Worm (Caenorhabditis elegans): ENCODE data around the gene F21C10.5.

F21C10.5 gene

DNA sequence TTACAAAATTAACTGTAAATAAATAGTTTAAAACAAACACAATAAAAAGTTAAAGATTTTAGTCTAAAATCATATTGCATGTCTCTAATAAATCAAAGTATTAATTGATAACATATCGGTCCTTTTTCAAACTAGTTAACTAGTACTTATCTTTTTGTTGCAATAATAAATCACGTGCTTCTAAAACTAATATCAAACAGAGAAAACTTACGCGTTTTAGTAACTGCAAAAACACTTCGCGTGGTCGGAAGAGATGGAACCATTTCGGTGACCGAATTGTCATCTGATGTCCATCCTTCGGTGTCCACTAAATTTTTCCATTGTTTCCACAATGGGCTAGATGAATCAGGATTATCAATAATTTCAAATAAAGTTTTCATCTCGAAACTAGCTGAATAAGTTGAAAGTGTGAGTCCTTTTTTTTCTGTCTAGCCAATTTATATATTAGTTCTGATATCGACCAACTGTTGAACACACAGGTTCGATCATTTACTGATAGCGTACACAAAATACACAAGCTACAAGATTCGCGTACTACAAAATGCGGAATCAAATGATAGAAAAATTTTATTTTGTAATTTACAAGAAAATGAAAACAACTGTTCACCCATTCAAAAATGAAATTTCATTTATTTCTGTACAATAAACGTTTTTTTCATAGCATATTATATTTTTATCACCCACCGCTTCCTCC, 27.0 kb upstream of the F21C10.5 start, which contains the start of gene F21C10.9:
TSS of gene F21C10.9 (minus strand) at position 417 of the 694 bp plus-strand sequence.
- TF ChIP-seq ztf-3 (GFP tag; optimal IDR thresholded peaks at IDR 0.05): no peak
- no peak for TF ChIP-seq sdz-38 (tag; optimal IDR thresholded peaks at IDR 0.05)
- TF ChIP-seq lin-40 (tag; optimal IDR thresholded peaks at IDR 0.05): no peak
- TF ChIP-seq aptf-3 (GFP tag; IDR thresholded peaks at IDR 0.05): no peak
- no peak for TF ChIP-seq dpl-1 (GFP tag; optimal IDR thresholded peaks at IDR 0.05)
- TF ChIP-seq pha-4 (tag; optimal IDR thresholded peaks at IDR 0.05): no peak
- no peak for TF ChIP-seq madf-3 (GFP tag; IDR thresholded peaks at IDR 0.05)
- TF ChIP-seq B0336.3 (GFP tag; IDR thresholded peaks at IDR 0.05): no peak
- TF ChIP-seq fkh-3 (tag; optimal IDR thresholded peaks at IDR 0.05): no peak
- TF ChIP-seq T07F8.4 (tag; optimal IDR thresholded peaks at IDR 0.05): no peak
- TF ChIP-seq hrde-1 (tag; optimal IDR thresholded peaks at IDR 0.05; ENCODE audit: borderline replicate concordance): no peak
- no peak for TF ChIP-seq hmg-20 (GFP tag; IDR thresholded peaks at IDR 0.05)
- no peak for TF ChIP-seq Y56A3A.18 (GFP tag; IDR thresholded peaks at IDR 0.05)
- no peak for TF ChIP-seq hlh-26 (GFP tag; conservative IDR thresholded peaks at IDR 0.05)
- no peak for TF ChIP-seq F52B5.7 (tag; optimal IDR thresholded peaks at IDR 0.05)
- no peak for TF ChIP-seq Y79H2A.3 (GFP tag; conservative IDR thresholded peaks at IDR 0.05)

DNA sequence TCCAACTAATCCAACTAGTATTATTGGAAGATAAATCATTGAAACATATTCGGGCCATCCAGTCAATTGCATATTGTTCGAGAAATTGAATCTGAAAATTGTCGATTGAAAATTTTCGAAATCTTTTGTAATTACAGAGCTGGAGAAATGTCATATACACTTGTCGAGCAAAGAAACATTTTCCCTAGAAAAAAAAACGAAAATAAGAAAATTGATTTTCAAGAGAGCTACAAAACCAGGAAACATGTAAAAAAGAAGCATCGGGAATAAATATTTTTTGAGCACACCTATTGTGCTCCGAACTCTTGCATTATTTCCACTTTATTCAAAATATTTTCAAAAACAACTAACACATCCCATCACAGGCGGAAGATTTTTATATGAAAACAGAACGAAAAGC, 24.4 kb upstream of the F21C10.5 start, which contains the start of gene frpr-6:
TSS of gene frpr-6 (minus strand) at position 101 of the 400 bp plus-strand sequence.
- TF ChIP-seq Y95B8A.8 (GFP tag; IDR thresholded peaks at IDR 0.05) (no peak), nhr-27 (tag; optimal IDR thresholded peaks at IDR 0.05) (no peak), rcor-1 (GFP tag; IDR thresholded peaks at IDR 0.05) (no peak), ZK185.1 (tag; optimal IDR thresholded peaks at IDR 0.05; ENCODE audit: poor library complexity, severe bottlenecking) (no peak), sea-2 (GFP tag; IDR thresholded peaks at IDR 0.05) (no peak), F57A8.1 (GFP tag; optimal IDR thresholded peaks at IDR 0.05) (no peak), ztf-22 (GFP tag; optimal IDR thresholded peaks at IDR 0.05) (no peak), efl-1 (GFP tag; optimal IDR thresholded peaks at IDR 0.05) (no peak), B0261.1 (tag; optimal IDR thresholded peaks at IDR 0.05) (no peak), ztf-25 (GFP tag; IDR thresholded peaks at IDR 0.05) (no peak), gei-17 (GFP tag; optimal IDR thresholded peaks at IDR 0.05) (no peak)

DNA sequence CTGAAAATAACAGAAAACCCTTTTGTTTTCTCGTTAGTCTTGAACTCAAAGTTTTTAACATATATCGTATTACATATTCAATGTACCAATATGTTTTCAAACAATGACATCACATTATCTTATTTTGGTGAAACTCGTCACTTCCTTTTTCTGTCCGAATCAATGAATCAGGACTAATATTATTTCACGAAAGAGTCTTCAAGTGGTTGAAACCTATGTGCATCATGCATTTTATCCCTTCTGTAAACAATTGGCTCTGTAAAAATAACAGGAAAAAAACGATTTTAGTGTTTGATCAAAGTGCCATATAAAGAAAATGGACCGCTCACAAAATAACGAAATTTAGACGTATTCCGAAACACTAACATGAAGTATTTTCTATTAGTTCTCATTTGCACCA, 17.2 kb upstream of the F21C10.5 start, which contains the start of gene F21C10.18:
TSS of gene F21C10.18 (plus strand) at position 301 of the 400 bp plus-strand sequence.
- TF ChIP-seq F39B2.1 (GFP tag; IDR thresholded peaks at IDR 0.05): no peak
- TF ChIP-seq pbrm-1 (GFP tag; IDR thresholded peaks at IDR 0.05): no peak
- no peak for TF ChIP-seq Y56A3A.18 (GFP tag; IDR thresholded peaks at IDR 0.05)
- no peak for TF ChIP-seq ama-1 (optimal IDR thresholded peaks at IDR 0.05)
- no peak for TF ChIP-seq ama-1 (GFP tag; optimal IDR thresholded peaks at IDR 0.05)

- no peak for TF ChIP-seq ets-4 (GFP tag; optimal IDR thresholded peaks at IDR 0.05)
- TF ChIP-seq ztf-26 (tag; optimal IDR thresholded peaks at IDR 0.05): no peak
- TF ChIP-seq him-1 (tag; optimal IDR thresholded peaks at IDR 0.05): no peak
- no peak for TF ChIP-seq lir-1 (GFP tag; conservative IDR thresholded peaks at IDR 0.05)
- no peak for TF ChIP-seq hmg-20 (GFP tag; IDR thresholded peaks at IDR 0.05)
- no peak for TF ChIP-seq zfh-2 (GFP tag; conservative IDR thresholded peaks at IDR 0.05)
- TF ChIP-seq F33H1.4 (GFP tag; IDR thresholded peaks at IDR 0.05): no peak
- TF ChIP-seq madf-10 (tag; optimal IDR thresholded peaks at IDR 0.05): no peak
- TF ChIP-seq ceh-40 (GFP tag; IDR thresholded peaks at IDR 0.05): no peak
- no peak for TF ChIP-seq pbrm-1 (GFP tag; IDR thresholded peaks at IDR 0.05)
Observed at ce11 chrV:9109281-9109680, 16.2 kb upstream of the F21C10.5 start, which contains the start of gene pqn-31. Gene pqn-31 (plus strand): TSS chrV:9109581.

Data from whole organism, young adult.